Worm (Caenorhabditis elegans) whole organism, L3 larva: Measurements from ENCODE around the gene lias-1.

Source experiments
- egl-27 ChIP-seq: sonication (generic microtip); optimal IDR thresholded peaks from 4 replicates; lab custom pipeline; 2017; ENCODE audit warnings: missing biosample characterization, missing genetic modification reagents, missing genetic modification characterization
- fkh-10 ChIP-seq: sonication (generic microtip); optimal IDR thresholded peaks from 2 replicates; lab custom pipeline; 2017; ENCODE audit warnings: missing biosample characterization, missing genetic modification reagents, missing genetic modification characterization
- lin-39 ChIP-seq: fragments of 150-350 bp; optimal IDR thresholded peaks from 2 replicates; lab custom pipeline; 2018; ENCODE audit warnings: missing biosample characterization, missing genetic modification reagents, missing genetic modification characterization
- nhr-23 ChIP-seq: fragments of 150-350 bp; optimal IDR thresholded peaks from 2 replicates; lab custom pipeline; 2014; ENCODE audit warnings: missing biosample characterization, missing genetic modification reagents, missing genetic modification characterization

DNA sequence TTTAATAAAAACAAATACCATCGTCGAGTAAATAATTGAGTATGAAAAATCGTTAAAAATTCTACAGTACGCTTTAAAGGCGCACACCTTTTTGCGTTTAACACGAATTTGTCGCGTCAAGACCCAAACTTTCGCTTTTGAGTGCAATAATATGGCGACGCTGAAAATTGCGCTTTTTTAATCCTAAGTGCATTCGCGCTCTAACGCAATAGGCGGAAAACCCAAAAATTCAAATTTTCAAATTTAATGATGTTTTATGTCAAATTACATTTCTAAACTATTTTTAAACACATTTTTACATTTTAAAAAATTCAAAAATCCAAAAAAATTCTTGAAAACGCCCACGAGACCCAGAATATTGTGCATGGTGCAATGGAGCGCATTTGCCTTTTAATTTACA, 6.9 kb upstream of the lias-1 start:
- TF ChIP-seq nhr-23 (no peak), egl-27 (tag; lab: Kevin White, UChicago) (no peak), lin-39 (no peak), fkh-10 (no peak)
